Worm (Caenorhabditis elegans) whole organism, L3 larva: Measurements from ENCODE around the gene C01G12.3.

Source experiments
- ama-1 ChIP-seq: fragments of 150-350 bp; optimal IDR thresholded peaks from 2 replicates; lab custom pipeline; 2018
- daf-12 ChIP-seq: fragments of 150-350 bp; optimal IDR thresholded peaks from 2 replicates; lab custom pipeline; 2014; ENCODE audit warnings: missing biosample characterization, missing genetic modification reagents, missing genetic modification characterization
- egl-5 ChIP-seq: fragments of 150-350 bp; optimal IDR thresholded peaks from 2 replicates; lab custom pipeline; 2017; ENCODE audit warnings: missing biosample characterization, missing genetic modification reagents, missing genetic modification characterization, inconsistent platforms
- nhr-23 ChIP-seq: fragments of 150-350 bp; optimal IDR thresholded peaks from 2 replicates; lab custom pipeline; 2014; ENCODE audit warnings: missing biosample characterization, missing genetic modification reagents, missing genetic modification characterization
- snpc-4 ChIP-seq: fragments of 150-350 bp; optimal IDR thresholded peaks from 2 replicates; lab custom pipeline; 2014; ENCODE audit warnings: missing biosample characterization, missing genetic modification characterization

- TF ChIP-seq ama-1 (lab: Kevin White, UChicago) (no peak), nhr-23 (tag; lab: Kevin White, UChicago) (no peak), daf-12 (no peak), snpc-4 (tag; lab: Kevin White, UChicago) (no peak), egl-5 (tag; lab: Kevin White, UChicago) (no peak)
Observed at ce11 chrII:14619806-14620205, 37.7 kb upstream of the C01G12.3 start.
